Worm (Caenorhabditis elegans) whole organism, late embryonic: ENCODE results near the gene F18A1.1.

Experiments
- nfya-1 ChIP-seq: sonication (generic microtip); optimal IDR thresholded peaks from 2 replicates; lab custom pipeline; 2017; ENCODE audit warnings: missing genetic modification characterization, mild to moderate bottlenecking, missing compliant biosample characterization, antibody characterized with exemption, moderate library complexity
- nhr-11 ChIP-seq: fragments of 150-350 bp; optimal IDR thresholded peaks from 2 replicates; lab custom pipeline; 2014; ENCODE audit warnings: missing biosample characterization, missing genetic modification characterization
- ref-2 ChIP-seq: sonication (generic microtip); optimal IDR thresholded peaks from 2 replicates; lab custom pipeline; 2016; ENCODE audit warnings: missing genetic modification characterization, missing compliant biosample characterization

ce11 chrII:7675752-7676151, 8.9 kb upstream of the F18A1.1 start:
- TF ChIP-seq nfya-1 (tag; lab: Kevin White, UChicago) (no peak), nhr-11 (tag; lab: Kevin White, UChicago) (no peak), ref-2 (no peak)
